Fruit fly (Drosophila melanogaster) whole organism, wandering third instar larva: Measurements from ENCODE around the gene Vps52.

Source experiments
- Abd-B ChIP-seq: fragments of >200 bp; optimal IDR thresholded peaks from 2 replicates; lab custom pipeline; 2017; ENCODE audit warnings: missing biosample characterization, missing genetic modification characterization
- Hnf4 ChIP-seq: fragments of 200-800 bp; sonication (Bioruptor generic); optimal IDR thresholded peaks from 2 replicates; lab custom pipeline; 2016; ENCODE audit warnings: missing biosample characterization, mild to moderate bottlenecking, missing genetic modification characterization
- Hr78 ChIP-seq: fragments of >200 bp; optimal IDR thresholded peaks from 2 replicates; lab custom pipeline; 2017; ENCODE audit warnings: missing biosample characterization, missing genetic modification characterization
- Mio ChIP-seq: sonication (Bioruptor generic); optimal IDR thresholded peaks from 2 replicates; lab custom pipeline; 2016; ENCODE audit warnings: missing biosample characterization, missing genetic modification characterization
- Myc ChIP-seq: fragments of >200 bp; optimal IDR thresholded peaks from 2 replicates; lab custom pipeline; 2017
- pan ChIP-seq: fragments of >200 bp; optimal IDR thresholded peaks from 2 replicates; lab custom pipeline; 2017
- psq ChIP-seq: fragments of 200-800 bp; sonication (Bioruptor generic); optimal IDR thresholded peaks from 3 replicates; lab custom pipeline; 2017; ENCODE audit warnings: missing biosample characterization, mild to moderate bottlenecking, missing genetic modification characterization, moderate library complexity
- usp ChIP-seq: fragments of >200 bp; optimal IDR thresholded peaks from 2 replicates; lab custom pipeline; 2017; ENCODE audit warnings: missing biosample characterization, missing genetic modification characterization
- woc ChIP-seq: sonication (Bioruptor generic); optimal IDR thresholded peaks from 2 replicates; lab custom pipeline; 2016; ENCODE audit warnings: missing biosample characterization, mild to moderate bottlenecking, missing genetic modification characterization

- TF ChIP-seq psq (no peak), pan (lab: Kevin White, UChicago) (no peak), Abd-B (GFP tag; lab: Kevin White, UChicago) (no peak), usp (no peak), Myc (lab: Kevin White, UChicago) (no peak), Hnf4 (GFP tag; lab: Kevin White, UChicago) (no peak), Hr78 (no peak), Mio (no peak), woc (GFP tag; lab: Kevin White, UChicago) (no peak)
These were observed 8.8 kb downstream of the Vps52 start for dm6 chr2L:5514946-5515345.
